Worm (Caenorhabditis elegans): ENCODE data around the gene F52B11.2.

Gene F52B11.2

ce11 chrIV:14043680-14044079 is 39.7 kb upstream of the F52B11.2 start, which contains the start of gene Y37A1B.7:
Gene Y37A1B.7, minus strand, starts transcription at chrIV:14043780.
- TF ChIP-seq F55B11.4 (tag; optimal IDR thresholded peaks at IDR 0.05; ENCODE audit: borderline replicate concordance, insufficient read depth), result no peak

- no peak for TF ChIP-seq ama-1 (optimal IDR thresholded peaks at IDR 0.05)
- no peak for TF ChIP-seq ama-1 (GFP tag; optimal IDR thresholded peaks at IDR 0.05)
- no peak for TF ChIP-seq snpc-4 (GFP tag; optimal IDR thresholded peaks at IDR 0.05)
- peak in 1 of 4 experiments; percentile 18 for TF ChIP-seq snpc-4 (tag; optimal IDR thresholded peaks at IDR 0.05)
- TF ChIP-seq nhr-80 (tag; optimal IDR thresholded peaks at IDR 0.05), result no peak
- TF ChIP-seq lsl-1 (GFP tag; optimal IDR thresholded peaks at IDR 0.05), result no peak
Measured at ce11 chrIV:14046777-14047176, 36.6 kb upstream of the F52B11.2 start.

ce11 chrIV:14050442-14050841 is 32.9 kb upstream of the F52B11.2 start:
- TF ChIP-seq nhr-80 (tag; optimal IDR thresholded peaks at IDR 0.05) (peak; percentile 27), Y79H2A.3 (GFP tag; conservative IDR thresholded peaks at IDR 0.05) (no peak)

- TF ChIP-seq F22D6.2 (tag; optimal IDR thresholded peaks at IDR 0.05) (no peak), F52B5.7 (tag; optimal IDR thresholded peaks at IDR 0.05) (no peak), zim-3 (tag; optimal IDR thresholded peaks at IDR 0.05) (no peak), ccch-3 (GFP tag; optimal IDR thresholded peaks at IDR 0.05) (no peak), lag-1 (GFP tag; IDR thresholded peaks at IDR 0.05) (no peak), ztf-18 (tag; optimal IDR thresholded peaks at IDR 0.05) (no peak), ceh-79 (tag; optimal IDR thresholded peaks at IDR 0.05) (no peak), Y79H2A.3 (GFP tag; conservative IDR thresholded peaks at IDR 0.05) (no peak)
Measured at ce11 chrIV:14050900-14051299, 32.5 kb upstream of the F52B11.2 start, which contains the start of gene semo-1. Gene semo-1, plus strand, starts transcription at chrIV:14051200.

- TF ChIP-seq B0035.1 (tag; optimal IDR thresholded peaks at IDR 0.05), result no peak
- TF ChIP-seq egrh-3 (GFP tag; IDR thresholded peaks at IDR 0.05), result no peak
- TF ChIP-seq snpc-4 (GFP tag; optimal IDR thresholded peaks at IDR 0.05), result no peak
- TF ChIP-seq snpc-4 (tag; optimal IDR thresholded peaks at IDR 0.05), result peak in 1 of 4 experiments; percentile 74
- no peak for TF ChIP-seq ztf-26 (tag; optimal IDR thresholded peaks at IDR 0.05)
- peak; percentile 23; the same call in 1 of the 2 replicates for TF ChIP-seq madf-6 (GFP tag; IDR thresholded peaks at IDR 0.05)
- TF ChIP-seq dox-1 (GFP tag; IDR thresholded peaks at IDR 0.05), result no peak
- TF ChIP-seq aptf-2 (GFP tag; conservative IDR thresholded peaks at IDR 0.05), result no peak
Measured at ce11 chrIV:14060612-14061011, 22.8 kb upstream of the F52B11.2 start, which contains the start of gene Y37A1B.4. Gene Y37A1B.4, minus strand, starts transcription at chrIV:14060712.

ce11 chrIV:14066403-14066802 is 17.0 kb upstream of the F52B11.2 start:
- TF ChIP-seq ztf-6 (GFP tag; IDR thresholded peaks at IDR 0.05) (no peak), cebp-2 (GFP tag; IDR thresholded peaks at IDR 0.05) (0 out of 2 replicates have a peak, but pooled peaks have one; percentile 50)

ce11 chrIV:14069760-14070159 is 13.6 kb upstream of the F52B11.2 start, which contains the start of gene lst-4:
Gene lst-4, minus strand, starts transcription at chrIV:14069860.
- TF ChIP-seq egl-44 (GFP tag; IDR thresholded peaks at IDR 0.05) (no peak), pbrm-1 (GFP tag; IDR thresholded peaks at IDR 0.05) (no peak), lin-35 (GFP tag; optimal IDR thresholded peaks at IDR 0.05) (no peak), snpc-1.3 (tag; optimal IDR thresholded peaks at IDR 0.05; ENCODE audit: insufficient read depth) (no peak), F49E8.2 (tag; optimal IDR thresholded peaks at IDR 0.05; ENCODE audit: insufficient read depth) (no peak), egl-18 (GFP tag; IDR thresholded peaks at IDR 0.05) (no peak), K12H6.12 (tag; optimal IDR thresholded peaks at IDR 0.05) (no peak), unc-130 (GFP tag; optimal IDR thresholded peaks at IDR 0.05) (no peak), lsy-27 (tag; optimal IDR thresholded peaks at IDR 0.05; ENCODE audit: borderline replicate concordance, insufficient read depth) (no peak)

All from whole organism, young adult.